Worm (Caenorhabditis elegans): ENCODE results near the gene nspe-7.

The nspe-7 gene

ce11 chrII:12626120-12626624 lies 815 bp upstream of the nspe-7 start:
- TF ChIP-seq ztf-22 (GFP tag; optimal IDR thresholded peaks at IDR 0.05) (no peak), ceh-40 (GFP tag; IDR thresholded peaks at IDR 0.05) (no peak), unc-130 (GFP tag; optimal IDR thresholded peaks at IDR 0.05) (no peak), ztf-6 (GFP tag; IDR thresholded peaks at IDR 0.05) (no peak), sea-2 (GFP tag; IDR thresholded peaks at IDR 0.05) (no peak), T26A5.8 (tag; optimal IDR thresholded peaks at IDR 0.05) (no peak), ztf-26 (tag; optimal IDR thresholded peaks at IDR 0.05) (no peak), Y95B8A.8 (GFP tag; IDR thresholded peaks at IDR 0.05) (no peak), athp-1 (tag; optimal IDR thresholded peaks at IDR 0.05) (no peak), F10E7.11 (tag; optimal IDR thresholded peaks at IDR 0.05) (no peak), ama-1 (optimal IDR thresholded peaks at IDR 0.05) (no peak), ama-1 (GFP tag; optimal IDR thresholded peaks at IDR 0.05) (no peak), him-1 (tag; optimal IDR thresholded peaks at IDR 0.05) (no peak), F23B12.7 (tag; optimal IDR thresholded peaks at IDR 0.05; ENCODE audit: insufficient read depth) (no peak), lsl-1 (GFP tag; optimal IDR thresholded peaks at IDR 0.05) (no peak), rcor-1 (GFP tag; IDR thresholded peaks at IDR 0.05) (no peak), Y79H2A.3 (GFP tag; conservative IDR thresholded peaks at IDR 0.05) (no peak)

ce11 chrII:12628566-12628965 lies 1.6 kb downstream of the nspe-7 start, which contains the start of gene nspe-5:
Gene nspe-5 (plus strand): TSS chrII:12628866.
- TF ChIP-seq ztf-28 (GFP tag; IDR thresholded peaks at IDR 0.05) (no peak), madf-3 (GFP tag; IDR thresholded peaks at IDR 0.05) (no peak), bed-1 (GFP tag; IDR thresholded peaks at IDR 0.05) (no peak), bed-2 (GFP tag; IDR thresholded peaks at IDR 0.05) (no peak), mes-4 (tag; optimal IDR thresholded peaks at IDR 0.05) (no peak), efl-1 (GFP tag; optimal IDR thresholded peaks at IDR 0.05) (no peak), C06A6.2 (GFP tag; conservative IDR thresholded peaks at IDR 0.05) (no peak), repo-1 (tag; optimal IDR thresholded peaks at IDR 0.05) (no peak), ztf-26 (tag; optimal IDR thresholded peaks at IDR 0.05) (no peak), aptf-2 (GFP tag; conservative IDR thresholded peaks at IDR 0.05) (no peak), snpc-1.1 (tag; optimal IDR thresholded peaks at IDR 0.05; ENCODE audit: insufficient read depth) (no peak)

ce11 chrII:12629387-12629786 lies 2.4 kb downstream of the nspe-7 start, which contains the start of gene Y38E10A.28:
Gene Y38E10A.28 (plus strand): TSS chrII:12629687.
- TF ChIP-seq zfh-2 (GFP tag; conservative IDR thresholded peaks at IDR 0.05) (no peak), K11D2.4 (GFP tag; IDR thresholded peaks at IDR 0.05) (no peak), nhr-120 (GFP tag; IDR thresholded peaks at IDR 0.05) (no peak), B0019.2 (GFP tag; conservative IDR thresholded peaks at IDR 0.05) (no peak), hrde-1 (tag; optimal IDR thresholded peaks at IDR 0.05; ENCODE audit: borderline replicate concordance) (no peak), nfyb-1 (GFP tag; IDR thresholded peaks at IDR 0.05) (no peak), sea-2 (GFP tag; IDR thresholded peaks at IDR 0.05) (no peak), ceh-100 (GFP tag; IDR thresholded peaks at IDR 0.05) (no peak), chd-7 (tag; optimal IDR thresholded peaks at IDR 0.05) (no peak)

ce11 chrII:12630888-12631287 lies 3.9 kb downstream of the nspe-7 start, which contains the start of gene Y38E10A.34:
Gene Y38E10A.34 (plus strand): TSS chrII:12631188.
- TF ChIP-seq ZK185.1 (tag; optimal IDR thresholded peaks at IDR 0.05; ENCODE audit: poor library complexity, severe bottlenecking) (no peak), Y56A3A.18 (GFP tag; IDR thresholded peaks at IDR 0.05) (no peak), fkh-3 (tag; optimal IDR thresholded peaks at IDR 0.05) (no peak), die-1 (tag; optimal IDR thresholded peaks at IDR 0.05) (no peak), F22D6.2 (tag; optimal IDR thresholded peaks at IDR 0.05) (no peak), madf-3 (GFP tag; IDR thresholded peaks at IDR 0.05) (no peak), lin-54 (GFP tag; optimal IDR thresholded peaks at IDR 0.05) (no peak), pbrm-1 (GFP tag; IDR thresholded peaks at IDR 0.05) (no peak), madf-10 (tag; optimal IDR thresholded peaks at IDR 0.05) (no peak), akir-1 (GFP tag; optimal IDR thresholded peaks at IDR 0.05) (no peak), K11D2.4 (GFP tag; IDR thresholded peaks at IDR 0.05) (no peak), efl-1 (GFP tag; optimal IDR thresholded peaks at IDR 0.05) (no peak), Y53G8AR.9 (GFP tag; conservative IDR thresholded peaks at IDR 0.05) (no peak), rec-8 (tag; optimal IDR thresholded peaks at IDR 0.05) (no peak)
